Fruit fly (Drosophila melanogaster): ENCODE measurements around the gene Dnali1.

Gene Dnali1

DNA sequence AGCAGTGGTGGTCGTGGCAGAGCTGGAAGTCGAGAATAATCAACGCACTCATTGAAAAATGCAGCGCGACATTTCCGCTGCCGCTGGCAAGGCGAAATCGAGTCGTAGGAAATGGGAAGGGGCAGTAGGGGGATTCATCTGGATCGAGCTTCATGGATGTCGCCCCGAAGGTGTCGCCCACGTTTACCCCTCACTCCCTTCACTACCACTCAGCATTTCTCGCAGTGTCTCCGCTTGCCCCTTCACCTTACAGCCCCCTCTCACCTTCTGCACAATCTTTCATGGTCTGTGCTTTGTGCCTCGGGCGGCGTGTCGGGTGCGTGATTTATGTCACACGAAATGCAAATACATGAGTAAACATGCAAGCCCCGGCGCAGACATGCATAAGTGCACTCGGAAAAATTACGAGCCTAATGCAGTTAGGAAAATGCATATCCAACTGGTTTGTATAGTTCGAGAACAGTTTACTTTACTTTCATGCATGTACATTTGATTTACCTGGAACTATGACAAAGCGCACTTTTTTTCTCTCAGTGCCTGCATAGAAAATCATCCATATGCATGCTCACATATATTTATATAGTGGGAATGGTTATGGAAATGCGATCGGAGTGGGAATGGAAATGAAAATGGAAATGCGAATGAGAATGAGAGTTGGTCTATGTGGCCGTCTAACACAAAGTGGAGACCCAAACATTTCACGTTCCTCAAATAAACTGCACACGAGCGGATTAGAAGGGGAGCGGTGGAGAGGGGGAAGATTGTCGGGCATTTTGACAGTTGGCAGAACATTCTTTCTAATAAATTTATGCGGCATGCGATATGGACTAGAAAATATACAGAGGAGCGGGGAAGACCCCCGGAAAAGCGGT is 43.5 kb downstream of the Dnali1 start (continued):
- TF ChIP-seq unpg (GFP tag; optimal IDR thresholded peaks at IDR 0.05), result peak; percentile 92
- peak; percentile 84 for TF ChIP-seq B-H1 (GFP tag; IDR thresholded peaks at IDR 0.05)
- peak; percentile 90 for TF ChIP-seq Gug (GFP tag; IDR thresholded peaks at IDR 0.05)
- no peak for TF ChIP-seq unc-4 (GFP tag; IDR thresholded peaks at IDR 0.05; ENCODE audit: partially characterized antibody)
- TF ChIP-seq CG11093 (GFP tag; IDR thresholded peaks at IDR 0.05), result peak; percentile 92
- TF ChIP-seq Xbp1 (GFP tag; optimal IDR thresholded peaks at IDR 0.05), result peak; percentile 92
- TF ChIP-seq Dref (GFP tag; IDR thresholded peaks at IDR 0.05), result no peak
- no peak for TF ChIP-seq Sin3A (optimal IDR thresholded peaks at IDR 0.05)
- peak; percentile 88 for TF ChIP-seq CG33213 (GFP tag; optimal IDR thresholded peaks at IDR 0.05)
- peak; percentile 64 for TF ChIP-seq CG3847 (GFP tag; IDR thresholded peaks at IDR 0.05)
- peak; percentile 83 for TF ChIP-seq CG10462 (GFP tag; optimal IDR thresholded peaks at IDR 0.05)
- TF ChIP-seq CG16815 (GFP tag; optimal IDR thresholded peaks at IDR 0.05), result peak; percentile 67
- peak; percentile 55 for TF ChIP-seq slou (GFP tag; optimal IDR thresholded peaks at IDR 0.05)
- peak; percentile 78 for TF ChIP-seq CG8359 (GFP tag; optimal IDR thresholded peaks at IDR 0.05; ENCODE audit: borderline replicate concordance)
- TF ChIP-seq Sox102F (GFP tag; optimal IDR thresholded peaks at IDR 0.05), result peak; percentile 97
- no peak for TF ChIP-seq Adf1 (GFP tag; IDR thresholded peaks at IDR 0.05)
- TF ChIP-seq fd102C (GFP tag; optimal IDR thresholded peaks at IDR 0.05), result no peak
- no peak for TF ChIP-seq Doc2 (GFP tag; IDR thresholded peaks at IDR 0.05)
- peak; percentile 95 for TF ChIP-seq nmo (GFP tag; optimal IDR thresholded peaks at IDR 0.05)
- peak; percentile 81 for TF ChIP-seq wek (GFP tag; optimal IDR thresholded peaks at IDR 0.05)
- TF ChIP-seq pzg (GFP tag; optimal IDR thresholded peaks at IDR 0.05), result no peak
- peak; percentile 86 for TF ChIP-seq her (GFP tag; optimal IDR thresholded peaks at IDR 0.05)
- TF ChIP-seq CG8924 (tag; optimal IDR thresholded peaks at IDR 0.05), result peak; percentile 88
- peak; percentile 78 for TF ChIP-seq abd-A (tag; optimal IDR thresholded peaks at IDR 0.05)
- peak; percentile 86 for TF ChIP-seq Hsf (GFP tag; optimal IDR thresholded peaks at IDR 0.05)
- TF ChIP-seq CG8281 (tag; optimal IDR thresholded peaks at IDR 0.05), result peak; percentile 79
- TF ChIP-seq CG33557 (GFP tag; optimal IDR thresholded peaks at IDR 0.05), result peak; percentile 73
- TF ChIP-seq B-H2 (GFP tag; optimal IDR thresholded peaks at IDR 0.05), result no peak
- peak; percentile 51 for TF ChIP-seq CG17912 (GFP tag; optimal IDR thresholded peaks at IDR 0.05)
- TF ChIP-seq CG2202 (tag; optimal IDR thresholded peaks at IDR 0.05), result peak; percentile 90
- peak; percentile 87 for TF ChIP-seq dysf (GFP tag; IDR thresholded peaks at IDR 0.05)
- peak; percentile 71 for TF ChIP-seq Vsx1 (GFP tag; optimal IDR thresholded peaks at IDR 0.05)
- TF ChIP-seq Hey (tag; optimal IDR thresholded peaks at IDR 0.05), result peak; percentile 23
- peak; percentile 49 for TF ChIP-seq CG10274 (GFP tag; optimal IDR thresholded peaks at IDR 0.05)
- peak; percentile 88 for TF ChIP-seq CG10431 (GFP tag; optimal IDR thresholded peaks at IDR 0.05)
- no peak for TF ChIP-seq nerfin-2 (GFP tag; IDR thresholded peaks at IDR 0.05; ENCODE audit: partially characterized antibody)
- peak in 1 of 2 experiments; percentile 89 for TF ChIP-seq Eip74EF (GFP tag; optimal IDR thresholded peaks at IDR 0.05)
- peak; percentile 91 for TF ChIP-seq otp (GFP tag; IDR thresholded peaks at IDR 0.05)
- no peak for TF ChIP-seq chinmo (GFP tag; IDR thresholded peaks at IDR 0.05; ENCODE audit: partially characterized antibody)
- TF ChIP-seq CG4404 (GFP tag; IDR thresholded peaks at IDR 0.05), result peak; percentile 70
- TF ChIP-seq Doc3 (GFP tag; IDR thresholded peaks at IDR 0.05; ENCODE audit: partially characterized antibody), result no peak
- TF ChIP-seq fd3F (GFP tag; optimal IDR thresholded peaks at IDR 0.05), result no peak
- TF ChIP-seq HmgZ (tag; optimal IDR thresholded peaks at IDR 0.05), result peak; percentile 55
- no peak for TF ChIP-seq CG31224 (GFP tag; IDR thresholded peaks at IDR 0.05)
- TF ChIP-seq CG11723 (GFP tag; optimal IDR thresholded peaks at IDR 0.05), result peak; percentile 79
- TF ChIP-seq sens-2 (GFP tag; IDR thresholded peaks at IDR 0.05), result peak; percentile 91
- peak; percentile 73 for TF ChIP-seq ro (GFP tag; IDR thresholded peaks at IDR 0.05)
- peak; percentile 57 for TF ChIP-seq caup (GFP tag; optimal IDR thresholded peaks at IDR 0.05; ENCODE audit: severe bottlenecking)

All from whole organism, embryonic.